Fruit fly (Drosophila melanogaster): ENCODE measurements around the gene Hexim.

- no peak for TF ChIP-seq pan (optimal IDR thresholded peaks at IDR 0.05)
- TF ChIP-seq usp (GFP tag; optimal IDR thresholded peaks at IDR 0.05), result no peak
Measured at dm6 chr3R:14625215-14626156, 33.8 kb upstream of the Hexim start, which contains the start of the genes put and His4r.

Data from whole organism.